Worm (Caenorhabditis elegans): ENCODE data around the gene srz-91.

srz-91 gene

ce11 chrV:17628566-17628965, 20.7 kb downstream of the srz-91 start, which contains the start of gene F57G4.10:
TSS of gene F57G4.10 (plus strand) at chrV:17628866.
- TF ChIP-seq ztf-11 (tag; optimal IDR thresholded peaks at IDR 0.05) (no peak), dmd-4 (tag; optimal IDR thresholded peaks at IDR 0.05) (no peak), mbf-1 (tag; optimal IDR thresholded peaks at IDR 0.05) (no peak), nhr-25 (tag; optimal IDR thresholded peaks at IDR 0.05) (no peak), zag-1 (tag; optimal IDR thresholded peaks at IDR 0.05) (no peak), ama-1 (optimal IDR thresholded peaks at IDR 0.05) (no peak), ZK546.5 (tag; optimal IDR thresholded peaks at IDR 0.05) (no peak), ceh-82 (tag; optimal IDR thresholded peaks at IDR 0.05) (no peak), nhr-12 (tag; optimal IDR thresholded peaks at IDR 0.05) (no peak), skn-1 (tag; optimal IDR thresholded peaks at IDR 0.05) (no peak), Y55F3AM.14 (GFP tag; optimal IDR thresholded peaks at IDR 0.05) (no peak), fos-1 (tag; optimal IDR thresholded peaks at IDR 0.05) (no peak), lin-39 (tag; optimal IDR thresholded peaks at IDR 0.05) (no peak), unc-55 (GFP tag; optimal IDR thresholded peaks at IDR 0.05) (no peak), nhr-77 (tag; optimal IDR thresholded peaks at IDR 0.05) (no peak), sma-9 (GFP tag; optimal IDR thresholded peaks at IDR 0.05) (no peak), sma-9 (tag; optimal IDR thresholded peaks at IDR 0.05) (no peak), unc-62 (GFP tag; optimal IDR thresholded peaks at IDR 0.05) (no peak), nhr-21 (tag; optimal IDR thresholded peaks at IDR 0.05) (no peak), nhr-23 (tag; optimal IDR thresholded peaks at IDR 0.05) (no peak), gmeb-1 (tag; optimal IDR thresholded peaks at IDR 0.05) (no peak)

ce11 chrV:17650427-17650826, 42.5 kb downstream of the srz-91 start, which contains the start of gene fbxa-192:
TSS of gene fbxa-192 (minus strand) at chrV:17650527.
- TF ChIP-seq mdl-1 (tag; optimal IDR thresholded peaks at IDR 0.05) = no peak
- no peak for TF ChIP-seq sma-3 (GFP tag; optimal IDR thresholded peaks at IDR 0.05)
- no peak for TF ChIP-seq ztf-1 (GFP tag; conservative IDR thresholded peaks at IDR 0.05)
- TF ChIP-seq ztf-11 (tag; optimal IDR thresholded peaks at IDR 0.05) = no peak
- no peak for TF ChIP-seq lsy-2 (tag; optimal IDR thresholded peaks at IDR 0.05)
- TF ChIP-seq nhr-25 (tag; optimal IDR thresholded peaks at IDR 0.05) = no peak
- TF ChIP-seq nhr-129 (tag; optimal IDR thresholded peaks at IDR 0.05) = no peak
- no peak for TF ChIP-seq lin-39 (tag; optimal IDR thresholded peaks at IDR 0.05)
- no peak for TF ChIP-seq unc-62 (GFP tag; optimal IDR thresholded peaks at IDR 0.05)
- TF ChIP-seq nhr-21 (tag; optimal IDR thresholded peaks at IDR 0.05) = no peak
- TF ChIP-seq sem-4 (tag; optimal IDR thresholded peaks at IDR 0.05) = no peak

DNA sequence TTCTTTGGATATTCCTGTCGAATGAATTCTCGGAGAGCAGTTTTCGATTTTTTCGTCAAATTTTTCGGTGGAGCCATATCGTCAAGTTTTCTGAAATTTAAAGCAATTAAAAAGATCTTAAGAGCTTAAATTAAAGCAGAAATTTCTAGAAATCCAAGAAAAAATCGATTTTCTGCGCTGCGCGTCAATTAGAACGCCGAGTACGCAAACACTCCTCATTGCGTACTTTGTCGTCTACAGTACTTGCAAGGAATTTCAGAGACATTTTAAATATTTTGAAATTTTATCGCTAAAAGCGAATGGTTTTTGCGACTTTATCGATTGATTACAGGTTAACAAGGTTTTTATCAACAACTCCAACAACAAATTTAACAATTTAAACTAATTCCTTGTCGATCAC, 47.3 kb downstream of the srz-91 start:
- TF ChIP-seq lsy-2 (tag; optimal IDR thresholded peaks at IDR 0.05) = no peak
- TF ChIP-seq nhr-6 (tag; optimal IDR thresholded peaks at IDR 0.05) = no peak
- TF ChIP-seq sma-3 (GFP tag; optimal IDR thresholded peaks at IDR 0.05) = no peak
- no peak for TF ChIP-seq egl-27 (tag; optimal IDR thresholded peaks at IDR 0.05)
- no peak for TF ChIP-seq ztf-11 (tag; optimal IDR thresholded peaks at IDR 0.05)
- TF ChIP-seq gmeb-1 (tag; optimal IDR thresholded peaks at IDR 0.05) = no peak
- no peak for TF ChIP-seq sma-9 (GFP tag; optimal IDR thresholded peaks at IDR 0.05)
- no peak for TF ChIP-seq sma-9 (tag; optimal IDR thresholded peaks at IDR 0.05)
- TF ChIP-seq ceh-82 (tag; optimal IDR thresholded peaks at IDR 0.05) = no peak
- TF ChIP-seq F13H6.1 (tag; optimal IDR thresholded peaks at IDR 0.05) = no peak
- TF ChIP-seq unc-62 (GFP tag; optimal IDR thresholded peaks at IDR 0.05) = no peak
- no peak for TF ChIP-seq nhr-129 (tag; optimal IDR thresholded peaks at IDR 0.05)
- no peak for TF ChIP-seq nhr-21 (tag; optimal IDR thresholded peaks at IDR 0.05)
- no peak for TF ChIP-seq sem-4 (tag; optimal IDR thresholded peaks at IDR 0.05)
- no peak for TF ChIP-seq ztf-1 (GFP tag; conservative IDR thresholded peaks at IDR 0.05)
- no peak for TF ChIP-seq C34F6.9 (tag; optimal IDR thresholded peaks at IDR 0.05)
- no peak for TF ChIP-seq zag-1 (tag; optimal IDR thresholded peaks at IDR 0.05)
- no peak for TF ChIP-seq lin-13 (GFP tag; optimal IDR thresholded peaks at IDR 0.05)
- no peak for TF ChIP-seq unc-55 (GFP tag; optimal IDR thresholded peaks at IDR 0.05)
- no peak for TF ChIP-seq ztf-4 (tag; optimal IDR thresholded peaks at IDR 0.05)

DNA sequence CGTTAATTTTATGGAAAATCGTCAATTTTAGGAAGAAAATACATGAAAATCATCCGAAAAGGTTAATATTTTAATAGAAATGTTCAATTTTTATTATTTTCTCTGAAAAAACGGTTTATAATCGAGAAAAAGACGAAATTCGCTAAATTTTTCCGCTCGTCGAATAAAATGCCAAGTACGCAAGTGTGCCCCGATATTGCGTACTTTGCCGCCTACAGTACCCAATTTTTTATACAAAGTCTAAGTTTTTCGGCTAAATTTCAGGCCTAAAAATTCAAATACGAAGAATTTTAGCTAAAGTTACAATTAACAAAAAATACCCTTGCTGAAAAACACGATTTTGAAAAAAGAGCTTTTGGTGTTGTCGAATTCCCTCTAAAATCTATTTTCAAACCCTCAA, 50.9 kb downstream of the srz-91 start:
- TF ChIP-seq fos-1 (tag; optimal IDR thresholded peaks at IDR 0.05) = no peak
- no peak for TF ChIP-seq lin-11 (tag; optimal IDR thresholded peaks at IDR 0.05)
- no peak for TF ChIP-seq nhr-129 (tag; optimal IDR thresholded peaks at IDR 0.05)
- no peak for TF ChIP-seq skn-1 (tag; optimal IDR thresholded peaks at IDR 0.05)
- no peak for TF ChIP-seq ztf-11 (tag; optimal IDR thresholded peaks at IDR 0.05)
- no peak for TF ChIP-seq mdl-1 (tag; optimal IDR thresholded peaks at IDR 0.05)
- TF ChIP-seq sma-9 (GFP tag; optimal IDR thresholded peaks at IDR 0.05) = no peak
- no peak for TF ChIP-seq sma-9 (tag; optimal IDR thresholded peaks at IDR 0.05)
- no peak for TF ChIP-seq nhr-237 (tag; optimal IDR thresholded peaks at IDR 0.05)
- TF ChIP-seq Y55F3AM.14 (GFP tag; optimal IDR thresholded peaks at IDR 0.05) = no peak
- TF ChIP-seq mab-5 (tag; optimal IDR thresholded peaks at IDR 0.05) = no peak
- TF ChIP-seq lsy-2 (tag; optimal IDR thresholded peaks at IDR 0.05) = no peak
- no peak for TF ChIP-seq blmp-1 (tag; optimal IDR thresholded peaks at IDR 0.05; ENCODE audit: insufficient read depth)
- no peak for TF ChIP-seq unc-55 (GFP tag; optimal IDR thresholded peaks at IDR 0.05)
- no peak for TF ChIP-seq peb-1 (tag; optimal IDR thresholded peaks at IDR 0.05)
- no peak for TF ChIP-seq ztf-4 (tag; optimal IDR thresholded peaks at IDR 0.05)
- TF ChIP-seq F13H6.1 (tag; optimal IDR thresholded peaks at IDR 0.05) = no peak
- TF ChIP-seq nhr-23 (tag; optimal IDR thresholded peaks at IDR 0.05) = no peak
- no peak for TF ChIP-seq R02D3.7 (tag; optimal IDR thresholded peaks at IDR 0.05)
- TF ChIP-seq ceh-82 (tag; optimal IDR thresholded peaks at IDR 0.05) = no peak
- no peak for TF ChIP-seq gmeb-1 (tag; optimal IDR thresholded peaks at IDR 0.05)

Measured in whole organism, L2 larva.